Worm (Caenorhabditis elegans) whole organism, dauer: ENCODE measurements around the gene acl-5.

Experiments
- unc-62 ChIP-seq: sonication (generic microtip); optimal IDR thresholded peaks from 2 replicates; lab custom pipeline; 2017; ENCODE audit warnings: missing biosample characterization, missing genetic modification reagents, missing genetic modification characterization

The acl-5 gene

ce11 chrX:10321401-10321800 is 5.9 kb downstream of the acl-5 start:
- no peak for TF ChIP-seq unc-62 (GFP tag; lab: Kevin White, UChicago)

- no peak for TF ChIP-seq unc-62 (GFP tag; lab: Kevin White, UChicago)
Observed at ce11 chrX:10319653-10320052, 7.6 kb downstream of the acl-5 start.

ce11 chrX:10318437-10318836 is 8.8 kb downstream of the acl-5 start:
- no peak for TF ChIP-seq unc-62 (GFP tag; lab: Kevin White, UChicago)

- TF ChIP-seq unc-62 (GFP tag; lab: Kevin White, UChicago): no peak
Observed at ce11 chrX:10317565-10317964, 9.7 kb downstream of the acl-5 start, which contains the start of gene R07E3.6. R07E3.6 (plus strand) TSS chrX:10317722.

ce11 chrX:10315905-10316304 is 11.4 kb downstream of the acl-5 start, which contains the start of gene F41E7.9:
F41E7.9 (minus strand) TSS chrX:10316005.
- no peak for TF ChIP-seq unc-62 (GFP tag; lab: Kevin White, UChicago)

ce11 chrX:10310366-10310765 is 16.9 kb downstream of the acl-5 start, which contains the start of gene F41E7.6:
F41E7.6 (minus strand) TSS chrX:10310466.
- TF ChIP-seq unc-62 (GFP tag; lab: Kevin White, UChicago): no peak

ce11 chrX:10307495-10307894 is 19.8 kb downstream of the acl-5 start, which contains the start of gene F41E7.7:
F41E7.7 (plus strand) TSS chrX:10307795.
- TF ChIP-seq unc-62 (GFP tag; lab: Kevin White, UChicago): no peak

ce11 chrX:10306923-10307322 is 20.3 kb downstream of the acl-5 start:
- no peak for TF ChIP-seq unc-62 (GFP tag; lab: Kevin White, UChicago)

ce11 chrX:10306289-10306688 is 21.0 kb downstream of the acl-5 start, which contains the start of gene cnc-8:
cnc-8 (plus strand) TSS chrX:10306595.
- no peak for TF ChIP-seq unc-62 (GFP tag; lab: Kevin White, UChicago)

- no peak for TF ChIP-seq unc-62 (GFP tag; lab: Kevin White, UChicago)
Observed at ce11 chrX:10304178-10304577, 23.1 kb downstream of the acl-5 start, which contains the start of gene fipr-21. fipr-21 (plus strand) TSS chrX:10304529.

ce11 chrX:10302430-10302829 is 24.8 kb downstream of the acl-5 start, which contains the start of gene fip-5:
fip-5 (plus strand) TSS chrX:10302741.
- TF ChIP-seq unc-62 (GFP tag; lab: Kevin White, UChicago): no peak

- TF ChIP-seq unc-62 (GFP tag; lab: Kevin White, UChicago): no peak
Observed at ce11 chrX:10301920-10302319, 25.3 kb downstream of the acl-5 start.

- TF ChIP-seq unc-62 (GFP tag; lab: Kevin White, UChicago): no peak
Observed at ce11 chrX:10297410-10297809, 29.8 kb downstream of the acl-5 start.

ce11 chrX:10285634-10286033 is 41.6 kb downstream of the acl-5 start, which contains the start of gene npr-6:
npr-6 (minus strand) TSS chrX:10285734.
- TF ChIP-seq unc-62 (GFP tag; lab: Kevin White, UChicago): no peak

- no peak for TF ChIP-seq unc-62 (GFP tag; lab: Kevin White, UChicago)
Observed at ce11 chrX:10279299-10279698, 48.0 kb downstream of the acl-5 start, which contains the start of gene slc-9B.1. slc-9B.1 (plus strand) TSS chrX:10279599.

- no peak for TF ChIP-seq unc-62 (GFP tag; lab: Kevin White, UChicago)
Observed at ce11 chrX:10277118-10277517, 50.1 kb downstream of the acl-5 start.

- TF ChIP-seq unc-62 (GFP tag; lab: Kevin White, UChicago): no peak
Observed at ce11 chrX:10274470-10274869, 52.8 kb downstream of the acl-5 start.
